Fruit fly (Drosophila melanogaster) whole organism, embryonic: ENCODE data around the gene Eip75B.
A peak's percentile ranks its signal among the peaks of the same experiment; 100 is the strongest.

ENCODE experiments used
- ATbp ChIP-seq: fragments of 200-800 bp; sonication (Bioruptor generic); optimal IDR thresholded peaks from 2 replicates; lab custom pipeline; 2017; ENCODE audit warnings: missing biosample characterization, mild to moderate bottlenecking, missing genetic modification characterization, missing genetic modification reagents
- Abd-B ChIP-seq: fragments of 200-800 bp; sonication (Bioruptor generic); optimal IDR thresholded peaks from 2 replicates; lab custom pipeline; 2018; ENCODE audit warnings: missing biosample characterization, mild to moderate bottlenecking, missing genetic modification characterization, moderate library complexity
- Adf1 ChIP-seq: fragments of 200-800 bp; sonication (Bioruptor generic); IDR thresholded peaks from 2 replicates; pipeline ENCODE4 v1.3.6; 2022; ENCODE audit warnings: missing biosample characterization, missing genetic modification characterization
- CG10565 ChIP-seq: fragments of 200-800 bp; sonication (Bioruptor generic); optimal IDR thresholded peaks from 3 replicates; lab custom pipeline; 2016; ENCODE audit warnings: missing biosample characterization, mild to moderate bottlenecking, missing genetic modification characterization
- CG11093 ChIP-seq: fragments of 200-800 bp; sonication (Bioruptor generic); IDR thresholded peaks from 3 replicates; pipeline ENCODE4 v1.3.6; 2022; ENCODE audit warnings: missing biosample characterization, missing genetic modification characterization
- CG11723 ChIP-seq: fragments of 200-800 bp; sonication (Bioruptor generic); optimal IDR thresholded peaks from 2 replicates; lab custom pipeline; 2017; ENCODE audit warnings: missing biosample characterization, mild to moderate bottlenecking, missing genetic modification characterization
- CG12299 ChIP-seq: fragments of 200-800 bp; sonication (Bioruptor generic); optimal IDR thresholded peaks from 2 replicates; lab custom pipeline; 2018; ENCODE audit warnings: missing biosample characterization, mild to moderate bottlenecking, missing genetic modification characterization
- CG12769 ChIP-seq: fragments of 200-800 bp; sonication (Bioruptor generic); optimal IDR thresholded peaks from 2 replicates; lab custom pipeline; 2019; ENCODE audit warnings: missing biosample characterization, mild to moderate bottlenecking, missing genetic modification characterization, moderate library complexity
- CG17328 ChIP-seq: fragments of 200-800 bp; sonication (Bioruptor generic); IDR thresholded peaks from 2 replicates; pipeline ENCODE4 v1.3.6; 2022; ENCODE audit warnings: missing biosample characterization, missing genetic modification characterization
- CG1792 ChIP-seq: fragments of 200-800 bp; sonication (Bioruptor generic); optimal IDR thresholded peaks from 2 replicates; lab custom pipeline; 2016; ENCODE audit warnings: missing biosample characterization, missing genetic modification characterization
- CG18011 ChIP-seq: fragments of 200-800 bp; sonication (Bioruptor generic); optimal IDR thresholded peaks from 2 replicates; lab custom pipeline; 2017; ENCODE audit warnings: missing biosample characterization, missing genetic modification characterization, mild to moderate bottlenecking, moderate library complexity, missing genotype
- CG2129 ChIP-seq: fragments of 200-800 bp; sonication (Bioruptor generic); IDR thresholded peaks from 2 replicates; pipeline ENCODE4 v1.3.6; 2022; ENCODE audit warnings: missing biosample characterization, missing genetic modification characterization; ENCODE audit not compliant: partially characterized antibody
- CG2678 ChIP-seq: fragments of 200-800 bp; sonication (Bioruptor generic); optimal IDR thresholded peaks from 3 replicates; lab custom pipeline; 2019; ENCODE audit warnings: missing biosample characterization, mild to moderate bottlenecking, missing genetic modification characterization, moderate library complexity
- CG31441 ChIP-seq: fragments of 200-800 bp; sonication (Bioruptor generic); IDR thresholded peaks from 2 replicates; pipeline ENCODE4 v1.3.6; 2022; ENCODE audit warnings: missing biosample characterization, missing genetic modification characterization
- CG4328 ChIP-seq: fragments of 200-800 bp; sonication (Bioruptor generic); optimal IDR thresholded peaks from 3 replicates; lab custom pipeline; 2017; ENCODE audit warnings: missing biosample characterization, missing genetic modification reagents, missing genetic modification characterization
- CG4730 ChIP-seq: fragments of 200-800 bp; sonication (Bioruptor generic); IDR thresholded peaks from 2 replicates; pipeline ENCODE4 v1.3.6; 2022; ENCODE audit warnings: missing biosample characterization, missing genetic modification characterization
- CG6689 ChIP-seq: fragments of 200-800 bp; sonication (Bioruptor generic); IDR thresholded peaks from 2 replicates; pipeline ENCODE4 v1.3.6; 2022; ENCODE audit warnings: missing biosample characterization, missing genetic modification characterization
- CG7357 ChIP-seq: fragments of 200-800 bp; sonication (Bioruptor generic); IDR thresholded peaks from 3 replicates; pipeline ENCODE4 v1.3.6; 2022; ENCODE audit warnings: missing biosample characterization, missing genetic modification characterization
- CG7987 ChIP-seq: fragments of 200-800 bp; sonication (Bioruptor generic); optimal IDR thresholded peaks from 2 replicates; lab custom pipeline; 2018; ENCODE audit warnings: missing biosample characterization, mild to moderate bottlenecking, missing genetic modification characterization, moderate library complexity
- Dll ChIP-seq: fragments of 200-800 bp; sonication (Bioruptor generic); IDR thresholded peaks from 4 replicates; pipeline ENCODE4 v1.3.6; 2022; ENCODE audit warnings: missing biosample characterization, missing genetic modification characterization; ENCODE audit not compliant: partially characterized antibody
- Doc3 ChIP-seq: fragments of 200-800 bp; sonication (Bioruptor generic); IDR thresholded peaks from 3 replicates; pipeline ENCODE4 v1.3.6; 2022; ENCODE audit warnings: missing biosample characterization, missing genetic modification characterization; ENCODE audit not compliant: partially characterized antibody
- E2f2 ChIP-seq: fragments of 200-800 bp; sonication (Bioruptor generic); IDR thresholded peaks from 2 replicates; pipeline ENCODE4 v1.3.6; 2022; ENCODE audit warnings: missing biosample characterization, missing genetic modification characterization
- Gug ChIP-seq: fragments of 200-800 bp; sonication (Bioruptor generic); IDR thresholded peaks from 4 replicates; pipeline ENCODE4 v1.3.6; 2022; ENCODE audit warnings: missing biosample characterization, missing genetic modification characterization
- HLHmδ ChIP-seq: fragments of 200-800 bp; sonication (Bioruptor generic); optimal IDR thresholded peaks from 2 replicates; lab custom pipeline; 2018; ENCODE audit warnings: missing biosample characterization, mild to moderate bottlenecking, missing genetic modification characterization, moderate library complexity
- Mad ChIP-seq: fragments of 200-800 bp; sonication (Bioruptor generic); optimal IDR thresholded peaks from 2 replicates; lab custom pipeline; 2016; ENCODE audit warnings: missing biosample characterization, missing genetic modification characterization
- Nf-YC ChIP-seq: fragments of 200-800 bp; optimal IDR thresholded peaks from 3 replicates; lab custom pipeline; 2019; ENCODE audit warnings: missing biosample characterization, mild to moderate bottlenecking, missing genetic modification characterization, moderate library complexity
- Ravus ChIP-seq: fragments of 200-800 bp; sonication (Bioruptor generic); IDR thresholded peaks from 2 replicates; pipeline ENCODE4 v1.3.6; 2022; ENCODE audit warnings: missing biosample characterization, missing genetic modification characterization
- Vsx1 ChIP-seq: fragments of 200-800 bp; sonication (Bioruptor generic); optimal IDR thresholded peaks from 2 replicates; lab custom pipeline; 2017; ENCODE audit warnings: missing biosample characterization, mild to moderate bottlenecking, missing genetic modification characterization, missing genetic modification reagents
- cas ChIP-seq: fragments of 200-800 bp; sonication (Bioruptor generic); IDR thresholded peaks from 2 replicates; pipeline ENCODE4 v1.3.6; 2022; ENCODE audit warnings: missing biosample characterization, missing genetic modification characterization
- chif ChIP-seq, 2 experiments: fragments of 200-800 bp; sonication (Bioruptor generic); optimal IDR thresholded peaks; 3 replicates each; lab custom pipeline; 2016; ENCODE audit warnings: missing biosample characterization in 2 of 2, missing genetic modification characterization in 2 of 2
- gem ChIP-seq: fragments of 200-800 bp; sonication (Bioruptor generic); optimal IDR thresholded peaks from 2 replicates; lab custom pipeline; 2019; ENCODE audit warnings: missing biosample characterization, mild to moderate bottlenecking, missing genetic modification characterization, moderate library complexity
- her ChIP-seq: fragments of 200-800 bp; sonication (Bioruptor generic); optimal IDR thresholded peaks from 2 replicates; lab custom pipeline; 2016; ENCODE audit warnings: missing biosample characterization, missing genetic modification characterization
- hkb ChIP-seq, 2 experiments: fragments of 200-800 bp in 1 of 2; fragments of >200 bp in 1 of 2; sonication (Bioruptor generic) in 1 of 2; IDR thresholded peaks in 1 of 2; optimal IDR thresholded peaks in 1 of 2; 2 replicates each; pipeline versions ENCODE4 v1.3.6 to Lab custom; 2017 to 2022; ENCODE audit warnings: missing biosample characterization in 1 of 2, missing genetic modification characterization in 1 of 2
- kni ChIP-seq: fragments of 200-800 bp; sonication (Bioruptor generic); optimal IDR thresholded peaks from 3 replicates; lab custom pipeline; 2017; ENCODE audit warnings: mild to moderate bottlenecking, missing biosample characterization, missing genetic modification reagents, missing genetic modification characterization
- luna ChIP-seq: fragments of 200-800 bp; sonication (Bioruptor generic); optimal IDR thresholded peaks from 2 replicates; lab custom pipeline; 2016; ENCODE audit warnings: missing biosample characterization, missing genetic modification characterization
- mirr ChIP-seq: fragments of 200-800 bp; sonication (Bioruptor generic); optimal IDR thresholded peaks from 3 replicates; lab custom pipeline; 2018; ENCODE audit warnings: missing biosample characterization, mild to moderate bottlenecking, missing genetic modification characterization
- nom ChIP-seq: fragments of 200-800 bp; sonication (Bioruptor generic); optimal IDR thresholded peaks from 2 replicates; lab custom pipeline; 2017; ENCODE audit warnings: missing biosample characterization, missing genetic modification characterization, mild to moderate bottlenecking, moderate library complexity, missing genetic modification reagents
- oc ChIP-seq: fragments of 200-800 bp; sonication (Bioruptor generic); optimal IDR thresholded peaks from 2 replicates; lab custom pipeline; 2018; ENCODE audit warnings: missing biosample characterization, mild to moderate bottlenecking, missing genetic modification characterization, moderate library complexity
- pan ChIP-seq, 4 experiments: fragments of >200 bp in 3 of 4; fragments of 200-800 bp in 1 of 4; sonication (Bioruptor generic) in 1 of 4; optimal IDR thresholded peaks in 3 of 4; IDR thresholded peaks in 1 of 4; 2 replicates each; pipeline versions ENCODE4 v1.3.6 to Lab custom; 2017 to 2022; ENCODE audit warnings: missing biosample characterization in 2 of 4, missing genetic modification characterization in 2 of 4, mixed read lengths in 1 of 4
- pita ChIP-seq: fragments of 200-800 bp; sonication (Bioruptor generic); optimal IDR thresholded peaks from 2 replicates; lab custom pipeline; 2017; ENCODE audit warnings: missing biosample characterization, mild to moderate bottlenecking, missing genetic modification characterization
- sens-2 ChIP-seq: fragments of 200-800 bp; sonication (Bioruptor generic); IDR thresholded peaks from 2 replicates; pipeline ENCODE4 v1.3.6; 2022; ENCODE audit warnings: missing biosample characterization, missing genetic modification characterization
- slou ChIP-seq: fragments of 200-800 bp; sonication (Bioruptor generic); optimal IDR thresholded peaks from 3 replicates; lab custom pipeline; 2016; ENCODE audit warnings: missing biosample characterization, missing genetic modification characterization
- sr ChIP-seq: fragments of 200-800 bp; sonication (Bioruptor generic); IDR thresholded peaks from 3 replicates; pipeline ENCODE4 v1.3.6; 2022; ENCODE audit warnings: missing biosample characterization, missing genetic modification characterization
- z ChIP-seq: fragments of 200-800 bp; sonication (Bioruptor generic); IDR thresholded peaks from 3 replicates; pipeline ENCODE4 v1.3.6; 2022; ENCODE audit warnings: missing biosample characterization, missing genetic modification characterization

Eip75B gene

dm6 chr3L:18022479-18022950 is 42.0 kb downstream of the Eip75B start (continued):
- peak; percentile 18 for TF ChIP-seq CG4328
- peak; percentile 7 for TF ChIP-seq HLHmδ (GFP tag; lab: Kevin White, UChicago)
- TF ChIP-seq sr = no peak
- no peak for TF ChIP-seq CG18011 (GFP tag; lab: Kevin White, UChicago)
- no peak for TF ChIP-seq Abd-B (GFP tag; lab: Kevin White, UChicago)
- no peak for TF ChIP-seq Doc3 (GFP tag; lab: Robert Waterston, UW)
- TF ChIP-seq CG4730 (GFP tag; lab: Robert Waterston, UW) = no peak
- TF ChIP-seq ATbp (GFP tag; lab: Kevin White, UChicago) = no peak
- TF ChIP-seq CG11723 (GFP tag; lab: Kevin White, UChicago) = no peak
- no peak for TF ChIP-seq luna (GFP tag; lab: Kevin White, UChicago)
- no peak for TF ChIP-seq gem
- TF ChIP-seq Adf1 (GFP tag; lab: Robert Waterston, UW) = no peak
- TF ChIP-seq CG17328 = no peak
- TF ChIP-seq CG11093 (GFP tag; lab: Robert Waterston, UW) = no peak
- no peak for TF ChIP-seq hkb (optimal IDR thresholded peaks at IDR 0.05; lab: Kevin White, UChicago)
- TF ChIP-seq hkb (GFP tag; IDR thresholded peaks at IDR 0.05; lab: Robert Waterston, UW) = no peak
- no peak for TF ChIP-seq Ravus
- TF ChIP-seq CG31441 = no peak
- no peak for TF ChIP-seq Vsx1 (GFP tag; lab: Kevin White, UChicago)
- TF ChIP-seq CG2678 (tag; lab: Kevin White, UChicago) = no peak
- TF ChIP-seq mirr = peak; percentile 94
- TF ChIP-seq oc (tag; lab: Kevin White, UChicago) = no peak
- TF ChIP-seq pita = no peak
- TF ChIP-seq chif (GFP tag; optimal IDR thresholded peaks at IDR 0.05; lab: Kevin White, UChicago) = no peak
- TF ChIP-seq Dll (GFP tag; lab: Robert Waterston, UW) = no peak
- no peak for TF ChIP-seq kni (GFP tag; lab: Kevin White, UChicago)
- TF ChIP-seq cas (GFP tag; lab: Robert Waterston, UW) = no peak
- TF ChIP-seq z (GFP tag; lab: Robert Waterston, UW) = peak; percentile 50; the same call in 2 of the 3 replicates
- TF ChIP-seq E2f2 (GFP tag; lab: Robert Waterston, UW) = no peak
- no peak for TF ChIP-seq CG10565 (GFP tag; lab: Kevin White, UChicago)
- no peak for TF ChIP-seq Gug
- no peak for TF ChIP-seq Mad (GFP tag; lab: Kevin White, UChicago)
- no peak for TF ChIP-seq CG12299 (tag; lab: Kevin White, UChicago)
- TF ChIP-seq CG2129 (GFP tag; lab: Robert Waterston, UW) = no peak
- no peak for TF ChIP-seq CG1792 (GFP tag; lab: Kevin White, UChicago)
- no peak for TF ChIP-seq CG7357 (GFP tag; lab: Robert Waterston, UW)
- TF ChIP-seq slou (GFP tag; lab: Kevin White, UChicago) = no peak
- TF ChIP-seq CG6689 (GFP tag; lab: Robert Waterston, UW) = no peak
- TF ChIP-seq her = no peak
- peak; percentile 39 for TF ChIP-seq CG12769
- TF ChIP-seq nom (GFP tag; lab: Kevin White, UChicago) = peak; percentile 8
- no peak for TF ChIP-seq sens-2
- TF ChIP-seq CG7987 (GFP tag; lab: Kevin White, UChicago) = peak; percentile 40
- TF ChIP-seq Nf-YC = peak; percentile 66
- no peak for TF ChIP-seq pan (optimal IDR thresholded peaks at IDR 0.05; lab: Kevin White, UChicago)
- TF ChIP-seq pan (GFP tag; optimal IDR thresholded peaks at IDR 0.05 in 1 of 2, IDR thresholded peaks at IDR 0.05 in 1 of 2) = no peak
